Fruit fly (Drosophila melanogaster) whole organism, wandering third instar larva: ENCODE measurements around the gene Rtnl1.

Source experiments
- foxo ChIP-seq, 2 experiments: fragments of 200-800 bp; sonication (Bioruptor generic); optimal IDR thresholded peaks; 2 replicates in 1 of 2; 3 replicates in 1 of 2; lab custom pipeline; 2016 to 2017; ENCODE audit warnings: missing biosample characterization in 2 of 2, missing genetic modification characterization in 2 of 2
- fru ChIP-seq: fragments of 200-800 bp; sonication (Bioruptor generic); optimal IDR thresholded peaks from 3 replicates; lab custom pipeline; 2016; ENCODE audit warnings: missing biosample characterization, mild to moderate bottlenecking, missing genetic modification characterization

dm6 chr2L:5031886-5032285, 22.4 kb upstream of the Rtnl1 start:
- TF ChIP-seq fru (GFP tag; lab: Kevin White, UChicago) (no peak), foxo (GFP tag; optimal IDR thresholded peaks at IDR 0.05; lab: Kevin White, UChicago) (no peak)
